Fruit fly (Drosophila melanogaster): ENCODE data around the gene Tsp66E.

dm6 chr3L:8931916-8932315 lies 19.6 kb downstream of the Tsp66E start:
- no peak for TF ChIP-seq psq (optimal IDR thresholded peaks at IDR 0.05)
- TF ChIP-seq ttk (optimal IDR thresholded peaks at IDR 0.05) = no peak
- no peak for TF ChIP-seq h (optimal IDR thresholded peaks at IDR 0.05)
- no peak for TF ChIP-seq Sin3A (optimal IDR thresholded peaks at IDR 0.05)
- no peak for TF ChIP-seq Myc (optimal IDR thresholded peaks at IDR 0.05)

All from Kc167 (cell line).